Worm (Caenorhabditis elegans): ENCODE data around the gene M7.7.

DNA sequence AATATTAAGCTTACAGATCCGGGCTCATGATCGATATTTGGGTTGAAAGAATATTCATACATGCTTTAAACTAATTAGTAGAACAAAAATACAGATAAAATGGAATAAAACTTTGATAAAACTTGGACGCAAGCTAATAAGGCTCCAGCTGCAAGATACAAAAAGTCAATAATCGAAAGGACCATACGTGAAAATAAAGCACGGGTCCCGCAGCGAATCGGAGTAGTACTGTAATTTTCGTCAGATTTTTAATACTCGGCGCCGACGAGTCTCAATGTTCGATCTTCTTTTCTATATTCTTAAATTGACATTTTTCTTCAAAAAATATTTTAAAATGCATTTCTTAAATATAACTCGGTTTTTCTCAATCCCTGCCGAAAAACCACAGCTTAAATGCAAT lies 35.0 kb downstream of the M7.7 start, which contains the start of gene spo-11:
- no peak for TF ChIP-seq ztf-23 (GFP tag; IDR thresholded peaks at IDR 0.05)
- no peak for TF ChIP-seq klf-2 (GFP tag; conservative IDR thresholded peaks at IDR 0.05)
- TF ChIP-seq T22C8.4 (GFP tag; IDR thresholded peaks at IDR 0.05) = no peak
- TF ChIP-seq flt-1 (GFP tag; IDR thresholded peaks at IDR 0.05) = no peak

Measured in whole organism, midembryonic.